Worm (Caenorhabditis elegans) whole organism, young adult: ENCODE results near the gene immt-1.
A peak's percentile ranks its signal among the peaks of the same experiment; 100 is the strongest.

Experiments
- F23B12.7 ChIP-seq: sonication (generic microtip); optimal IDR thresholded peaks from 2 replicates; lab custom pipeline; 2017; ENCODE audit warnings: missing genetic modification characterization, mild to moderate bottlenecking, missing compliant biosample characterization, antibody characterized with exemption, moderate library complexity; ENCODE audit not compliant: insufficient read depth
- F37B4.10 ChIP-seq: fragments of 200-800 bp; sonication (Bioruptor generic); IDR thresholded peaks from 2 replicates; pipeline ENCODE4 v1.3.6; 2022; ENCODE audit warnings: missing genetic modification characterization, missing compliant biosample characterization
- F49E8.2 ChIP-seq: sonication (generic microtip); optimal IDR thresholded peaks from 3 replicates; lab custom pipeline; 2017; ENCODE audit warnings: missing genetic modification characterization, mild to moderate bottlenecking, missing compliant biosample characterization, antibody characterized with exemption, moderate library complexity; ENCODE audit not compliant: insufficient read depth
- F55B11.4 ChIP-seq: sonication (generic microtip); optimal IDR thresholded peaks from 2 replicates; lab custom pipeline; 2016; ENCODE audit warnings: missing compliant biosample characterization, missing genetic modification characterization, borderline replicate concordance; ENCODE audit not compliant: insufficient read depth
- aptf-2 ChIP-seq: fragments of 200-800 bp; sonication (Bioruptor generic); conservative IDR thresholded peaks from 2 replicates; pipeline ENCODE4 v1.3.6; 2022; ENCODE audit warnings: missing genetic modification reagents, missing genetic modification characterization, missing compliant biosample characterization
- athp-1 ChIP-seq: sonication (generic microtip); optimal IDR thresholded peaks from 2 replicates; lab custom pipeline; 2017; ENCODE audit warnings: mild to moderate bottlenecking, missing genetic modification characterization, missing compliant biosample characterization
- attf-3 ChIP-seq: fragments of 200-800 bp; sonication (Bioruptor generic); conservative IDR thresholded peaks from 2 replicates; pipeline ENCODE4 v1.3.6; 2022; ENCODE audit warnings: missing genetic modification reagents, missing genetic modification characterization, missing compliant biosample characterization
- bed-2 ChIP-seq: fragments of 200-800 bp; sonication (Bioruptor generic); IDR thresholded peaks from 2 replicates; pipeline ENCODE4 v1.3.6; 2022; ENCODE audit warnings: missing genetic modification reagents, missing genetic modification characterization, missing compliant biosample characterization
- cebp-1 ChIP-seq, 2 experiments: fragments of 200-800 bp in 1 of 2; sonication (Bioruptor generic) in 1 of 2; sonication (generic microtip) in 1 of 2; IDR thresholded peaks in 1 of 2; optimal IDR thresholded peaks in 1 of 2; 2 replicates each; pipeline versions ENCODE4 v1.3.6 to Lab custom; 2017 to 2022; ENCODE audit warnings: missing compliant biosample characterization in 2 of 2, missing genetic modification characterization in 2 of 2, mild to moderate bottlenecking in 1 of 2, missing genetic modification reagents in 1 of 2, moderate library complexity in 1 of 2
- die-1 ChIP-seq: sonication (generic microtip); optimal IDR thresholded peaks from 2 replicates; lab custom pipeline; 2016; ENCODE audit warnings: missing genotype, mild to moderate bottlenecking, missing genetic modification characterization, missing compliant biosample characterization
- efl-1 ChIP-seq: fragments of 150-350 bp; optimal IDR thresholded peaks from 2 replicates; lab custom pipeline; 2014; ENCODE audit warnings: missing biosample characterization, missing genetic modification reagents, missing genetic modification characterization
- gei-17 ChIP-seq: fragments of 200-800 bp; sonication (Bioruptor generic); optimal IDR thresholded peaks from 2 replicates; lab custom pipeline; 2018; ENCODE audit warnings: mild to moderate bottlenecking, missing genetic modification characterization, missing compliant biosample characterization
- hlh-26 ChIP-seq: fragments of 200-800 bp; sonication (Bioruptor generic); conservative IDR thresholded peaks from 2 replicates; pipeline ENCODE4 v1.3.6; 2022; ENCODE audit warnings: missing genetic modification reagents, missing genetic modification characterization, missing compliant biosample characterization
- hrde-1 ChIP-seq: sonication (generic microtip); optimal IDR thresholded peaks from 2 replicates; lab custom pipeline; 2016; ENCODE audit warnings: missing genetic modification characterization, mild to moderate bottlenecking, missing compliant biosample characterization, moderate library complexity, missing genotype, missing genetic modification reagents, borderline replicate concordance
- hsf-1 ChIP-seq: fragments of 200-800 bp; sonication (Bioruptor generic); IDR thresholded peaks from 2 replicates; pipeline ENCODE4 v1.3.6; 2022; ENCODE audit warnings: missing genetic modification reagents, missing genetic modification characterization, missing compliant biosample characterization
- lin-35 ChIP-seq, 3 experiments: fragments of 150-350 bp in 2 of 3; sonication (generic microtip) in 1 of 3; optimal IDR thresholded peaks; 2 replicates each; lab custom pipeline; 2014 to 2018; ENCODE audit warnings: missing biosample characterization in 3 of 3, missing genetic modification characterization in 3 of 3, missing genetic modification reagents in 3 of 3
- nhr-80 ChIP-seq: sonication (generic microtip); optimal IDR thresholded peaks from 2 replicates; lab custom pipeline; 2016; ENCODE audit warnings: missing genetic modification characterization, missing compliant biosample characterization
- nhr-90 ChIP-seq: sonication (generic microtip); optimal IDR thresholded peaks from 2 replicates; lab custom pipeline; 2016; ENCODE audit warnings: missing genotype, mild to moderate bottlenecking, missing genetic modification characterization, missing compliant biosample characterization
- pha-4 ChIP-seq: fragments of 150-350 bp; sonication (generic microtip); optimal IDR thresholded peaks from 2 replicates; lab custom pipeline; 2014; ENCODE audit warnings: missing biosample characterization, missing genetic modification reagents, missing genetic modification characterization
- snpc-1.1 ChIP-seq: sonication (generic microtip); optimal IDR thresholded peaks from 2 replicates; lab custom pipeline; 2017; ENCODE audit warnings: missing genetic modification characterization, mild to moderate bottlenecking, missing compliant biosample characterization, antibody characterized with exemption, moderate library complexity, missing genotype, missing genetic modification reagents; ENCODE audit not compliant: insufficient read depth
- snpc-4 ChIP-seq, 5 experiments: fragments of 150-350 bp in 1 of 5; sonication (generic microtip) in 4 of 5; optimal IDR thresholded peaks; 2 replicates each; lab custom pipeline; 2014 to 2018; ENCODE audit warnings: missing genetic modification characterization in 5 of 5, missing biosample characterization in 3 of 5, antibody characterized with exemption in 2 of 5, mild to moderate bottlenecking in 2 of 5, missing compliant biosample characterization in 2 of 5, missing genotype in 2 of 5, moderate library complexity in 2 of 5, missing genetic modification reagents in 1 of 5
- tbp1 ChIP-seq: fragments of 200-800 bp; sonication (Bioruptor generic); optimal IDR thresholded peaks from 2 replicates; lab custom pipeline; 2018; ENCODE audit warnings: mild to moderate bottlenecking, missing genetic modification characterization, missing compliant biosample characterization
- unc-130 ChIP-seq: sonication (generic microtip); optimal IDR thresholded peaks from 2 replicates; lab custom pipeline; 2016; ENCODE audit warnings: missing genetic modification reagents, missing genetic modification characterization, missing compliant biosample characterization
- zfh-2 ChIP-seq: fragments of 200-800 bp; sonication (Bioruptor generic); conservative IDR thresholded peaks from 2 replicates; pipeline ENCODE4 v1.3.6; 2022; ENCODE audit warnings: missing genetic modification reagents, missing genetic modification characterization, missing compliant biosample characterization
- ztf-18 ChIP-seq: sonication (generic microtip); optimal IDR thresholded peaks from 2 replicates; lab custom pipeline; 2016; ENCODE audit warnings: missing genotype, mild to moderate bottlenecking, missing genetic modification characterization, missing compliant biosample characterization
- ztf-3 ChIP-seq: fragments of 200-800 bp; sonication (Bioruptor generic); optimal IDR thresholded peaks from 2 replicates; lab custom pipeline; 2018; ENCODE audit warnings: mild to moderate bottlenecking, missing genetic modification characterization, missing compliant biosample characterization

The immt-1 gene

ce11 chrX:2709183-2709582 is 22.2 kb upstream of the immt-1 start:
- no peak for TF ChIP-seq gei-17
- no peak for TF ChIP-seq die-1 (tag; lab: Kevin White, UChicago)
- no peak for TF ChIP-seq lin-35 (GFP tag; optimal IDR thresholded peaks at IDR 0.05; lab: Kevin White, UChicago)
- no peak for TF ChIP-seq F23B12.7 (tag; lab: Kevin White, UChicago)
- no peak for TF ChIP-seq aptf-2 (GFP tag; lab: Robert Waterston, UW)
- TF ChIP-seq ztf-3, result no peak
- no peak for TF ChIP-seq nhr-90
- TF ChIP-seq ztf-18 (tag; lab: Kevin White, UChicago), result no peak
- TF ChIP-seq F37B4.10 (GFP tag; lab: Robert Waterston, UW), result no peak
- no peak for TF ChIP-seq F49E8.2

ce11 chrX:2707480-2708015 is 20.6 kb upstream of the immt-1 start:
- TF ChIP-seq snpc-1.1 (tag; lab: Kevin White, UChicago), result no peak
- 0 out of 2 replicates have a peak, but pooled peaks have one; percentile 12 for TF ChIP-seq zfh-2
- no peak for TF ChIP-seq F55B11.4 (tag; lab: Kevin White, UChicago)
- TF ChIP-seq attf-3 (GFP tag; lab: Robert Waterston, UW), result no peak
- peak; percentile 13; the same call in 1 of the 2 replicates for TF ChIP-seq hsf-1 (GFP tag; lab: Robert Waterston, UW)
- TF ChIP-seq unc-130 (GFP tag; lab: Kevin White, UChicago), result no peak

ce11 chrX:2705809-2706378 is 18.9 kb upstream of the immt-1 start, which contains the start of gene igcm-3:
Gene igcm-3, minus strand, starts transcription at chrX:2705859.
- TF ChIP-seq tbp1 (GFP tag; lab: Kevin White, UChicago) (no peak), zfh-2 (peak; percentile 45; the same call in 1 of the 2 replicates)

ce11 chrX:2704768-2705486 is 17.9 kb upstream of the immt-1 start:
- TF ChIP-seq bed-2 (GFP tag; lab: Robert Waterston, UW), result no peak
- TF ChIP-seq, all 124 proteins: peak for 0

- no peak for TF ChIP-seq pha-4 (tag; lab: Kevin White, UChicago)
- TF ChIP-seq nhr-80, result peak; percentile 42
- TF ChIP-seq snpc-4 (GFP tag; optimal IDR thresholded peaks at IDR 0.05; lab: Kevin White, UChicago), result no peak
- no peak for TF ChIP-seq snpc-4 (tag; optimal IDR thresholded peaks at IDR 0.05; lab: Kevin White, UChicago)
- no peak for TF ChIP-seq athp-1 (tag; lab: Kevin White, UChicago)
- no peak for TF ChIP-seq efl-1 (GFP tag; lab: Kevin White, UChicago)
- TF ChIP-seq hrde-1, result no peak
- TF ChIP-seq cebp-1 (GFP tag; IDR thresholded peaks at IDR 0.05; lab: Robert Waterston, UW), result no peak
- TF ChIP-seq cebp-1 (tag; optimal IDR thresholded peaks at IDR 0.05; lab: Kevin White, UChicago), result no peak
- no peak for TF ChIP-seq hlh-26 (GFP tag; lab: Robert Waterston, UW)
Observed at ce11 chrX:2703887-2704286, 16.9 kb upstream of the immt-1 start.
